Worm (Caenorhabditis elegans) whole organism, L3 larva: ENCODE results near the gene C47E12.3.

Experiments
- ama-1 ChIP-seq: fragments of 150-350 bp; optimal IDR thresholded peaks from 2 replicates; lab custom pipeline; 2018
- fkh-10 ChIP-seq: sonication (generic microtip); optimal IDR thresholded peaks from 2 replicates; lab custom pipeline; 2017; ENCODE audit warnings: missing biosample characterization, missing genetic modification reagents, missing genetic modification characterization
- nhr-23 ChIP-seq: fragments of 150-350 bp; optimal IDR thresholded peaks from 2 replicates; lab custom pipeline; 2014; ENCODE audit warnings: missing biosample characterization, missing genetic modification reagents, missing genetic modification characterization
- skn-1 ChIP-seq: fragments of 150-350 bp; optimal IDR thresholded peaks from 2 replicates; lab custom pipeline; 2014; ENCODE audit warnings: missing biosample characterization, missing genetic modification characterization
- snpc-4 ChIP-seq: fragments of 150-350 bp; optimal IDR thresholded peaks from 2 replicates; lab custom pipeline; 2014; ENCODE audit warnings: missing biosample characterization, missing genetic modification characterization

DNA sequence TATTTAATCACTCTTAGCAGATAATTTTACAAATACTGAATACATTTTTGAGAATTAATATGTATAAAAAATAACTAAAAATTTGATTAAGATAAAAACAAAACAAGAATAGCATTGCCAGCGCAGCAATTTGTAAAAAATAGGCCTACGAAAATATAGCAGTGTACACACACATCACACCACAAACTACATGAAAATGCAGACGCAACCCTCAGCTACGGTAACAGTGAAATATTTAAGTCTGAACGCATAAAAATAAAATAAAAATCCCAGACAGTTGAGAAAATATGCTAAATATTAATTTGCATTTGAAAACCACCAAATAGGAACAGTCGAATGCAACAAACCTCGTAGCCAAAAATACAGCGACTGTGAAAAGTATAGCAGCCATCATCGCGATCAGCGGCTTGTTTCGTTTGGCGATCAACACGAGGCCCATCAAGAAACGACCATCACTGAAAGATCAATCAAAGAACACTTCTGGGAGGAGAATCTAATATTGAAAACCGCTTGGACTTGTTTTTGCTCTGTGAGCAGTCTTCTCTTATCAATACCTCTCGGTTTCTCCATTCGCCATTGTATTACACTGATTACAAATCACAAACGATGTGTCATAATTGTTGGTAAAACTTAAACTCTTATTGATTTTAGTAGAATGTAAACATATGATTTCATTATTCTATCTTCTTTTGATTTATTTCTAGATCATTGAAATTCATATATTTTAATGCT, 3.0 kb downstream of the C47E12.3 start, which contains the start of gene pyp-1:
- no peak for TF ChIP-seq nhr-23 (tag; lab: Kevin White, UChicago)
- TF ChIP-seq snpc-4, result peak; percentile 7
- TF ChIP-seq skn-1 (tag; lab: Kevin White, UChicago), result no peak
- peak; percentile 19 for TF ChIP-seq ama-1 (lab: Kevin White, UChicago)
- no peak for TF ChIP-seq fkh-10
